Fruit fly (Drosophila melanogaster): ENCODE measurements around the gene CG13044.

DNA sequence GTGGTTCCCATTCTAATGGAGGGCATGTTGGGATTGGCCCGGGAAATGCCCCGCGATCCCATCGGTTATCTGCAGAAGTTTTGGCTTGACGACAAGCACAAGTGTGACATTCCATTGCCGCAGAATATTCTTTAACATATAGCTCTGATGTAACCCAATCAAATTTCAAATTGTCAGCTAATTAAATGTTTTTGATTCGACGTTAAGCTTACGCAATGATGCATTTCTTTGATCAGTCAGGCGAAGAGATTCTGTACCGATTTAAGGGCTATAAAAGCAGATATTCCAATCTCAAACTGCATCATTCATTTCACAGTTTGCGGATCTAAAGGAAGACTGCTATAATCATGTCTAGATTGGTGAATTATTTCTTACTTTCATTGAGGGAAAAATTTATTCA is 28.7 kb upstream of the CG13044 start, which contains the start of gene retinin:
- TF ChIP-seq Met (GFP tag; optimal IDR thresholded peaks at IDR 0.05) (no peak), CG6276 (GFP tag; optimal IDR thresholded peaks at IDR 0.05) (no peak), lz (GFP tag; optimal IDR thresholded peaks at IDR 0.05) (no peak), CG8319 (GFP tag; optimal IDR thresholded peaks at IDR 0.05) (no peak), CG8119 (GFP tag; IDR thresholded peaks at IDR 0.05) (no peak), CG6163 (GFP tag; IDR thresholded peaks at IDR 0.05) (no peak), fd59A (GFP tag; optimal IDR thresholded peaks at IDR 0.05) (no peak), net (GFP tag; optimal IDR thresholded peaks at IDR 0.05) (no peak), CG8632 (GFP tag; optimal IDR thresholded peaks at IDR 0.05) (no peak), Sox102F (GFP tag; optimal IDR thresholded peaks at IDR 0.05) (no peak), ss (GFP tag; optimal IDR thresholded peaks at IDR 0.05) (no peak), cyc (GFP tag; optimal IDR thresholded peaks at IDR 0.05) (no peak)

Data from whole organism, prepupa.